Worm (Caenorhabditis elegans) whole organism, L3 larva: ENCODE results near the gene F09B9.5.

Source experiments
- R02D3.7 ChIP-seq: fragments of 150-350 bp; optimal IDR thresholded peaks from 2 replicates; lab custom pipeline; 2014; ENCODE audit warnings: missing biosample characterization, missing genetic modification characterization
- ZK546.5 ChIP-seq: sonication (generic microtip); optimal IDR thresholded peaks from 2 replicates; lab custom pipeline; 2017; ENCODE audit warnings: missing biosample characterization, missing genetic modification characterization
- ama-1 ChIP-seq: fragments of 150-350 bp; optimal IDR thresholded peaks from 2 replicates; lab custom pipeline; 2018
- ceh-16 ChIP-seq: sonication (generic microtip); optimal IDR thresholded peaks from 2 replicates; lab custom pipeline; 2017; ENCODE audit warnings: missing biosample characterization, missing genetic modification characterization
- ceh-28 ChIP-seq: fragments of 150-350 bp; optimal IDR thresholded peaks from 2 replicates; lab custom pipeline; 2014; ENCODE audit warnings: missing biosample characterization, missing genetic modification reagents, missing genetic modification characterization
- daf-12 ChIP-seq: fragments of 150-350 bp; optimal IDR thresholded peaks from 2 replicates; lab custom pipeline; 2014; ENCODE audit warnings: missing biosample characterization, missing genetic modification reagents, missing genetic modification characterization
- egl-27 ChIP-seq: sonication (generic microtip); optimal IDR thresholded peaks from 4 replicates; lab custom pipeline; 2017; ENCODE audit warnings: missing biosample characterization, missing genetic modification reagents, missing genetic modification characterization
- egl-5 ChIP-seq: fragments of 150-350 bp; optimal IDR thresholded peaks from 2 replicates; lab custom pipeline; 2017; ENCODE audit warnings: missing biosample characterization, missing genetic modification reagents, missing genetic modification characterization, inconsistent platforms
- elt-1 ChIP-seq: fragments of 150-350 bp; optimal IDR thresholded peaks from 2 replicates; lab custom pipeline; 2014; ENCODE audit warnings: missing biosample characterization, missing genetic modification characterization
- elt-2 ChIP-seq: sonication (generic microtip); optimal IDR thresholded peaks from 2 replicates; lab custom pipeline; 2016; ENCODE audit warnings: missing genetic modification reagents, mild to moderate bottlenecking, missing genetic modification characterization, missing compliant biosample characterization
- elt-3 ChIP-seq, 3 experiments: fragments of 150-350 bp in 1 of 3; sonication (generic microtip) in 2 of 3; optimal IDR thresholded peaks; 2 replicates in 2 of 3; 4 replicates in 1 of 3; lab custom pipeline; 2014 to 2017; ENCODE audit warnings: missing biosample characterization in 3 of 3, missing genetic modification characterization in 3 of 3
- fkh-10 ChIP-seq: sonication (generic microtip); optimal IDR thresholded peaks from 2 replicates; lab custom pipeline; 2017; ENCODE audit warnings: missing biosample characterization, missing genetic modification reagents, missing genetic modification characterization
- fos-1 ChIP-seq: fragments of 150-350 bp; optimal IDR thresholded peaks from 2 replicates; lab custom pipeline; 2014; ENCODE audit warnings: missing biosample characterization, missing genetic modification characterization
- hmg-11 ChIP-seq: sonication (generic microtip); optimal IDR thresholded peaks from 2 replicates; lab custom pipeline; 2016; ENCODE audit warnings: missing genetic modification characterization, missing compliant biosample characterization
- jun-1 ChIP-seq: fragments of 150-350 bp; optimal IDR thresholded peaks from 2 replicates; lab custom pipeline; 2014; ENCODE audit warnings: missing biosample characterization, missing genetic modification reagents, missing genetic modification characterization
- lin-15B ChIP-seq: fragments of 150-350 bp; optimal IDR thresholded peaks from 2 replicates; lab custom pipeline; 2014; ENCODE audit warnings: missing biosample characterization, missing genetic modification characterization
- lin-39 ChIP-seq: fragments of 150-350 bp; optimal IDR thresholded peaks from 2 replicates; lab custom pipeline; 2018; ENCODE audit warnings: missing biosample characterization, missing genetic modification reagents, missing genetic modification characterization
- mdl-1 ChIP-seq: fragments of 150-350 bp; optimal IDR thresholded peaks from 2 replicates; lab custom pipeline; 2014; ENCODE audit warnings: missing biosample characterization, missing genetic modification characterization
- mml-1 ChIP-seq: fragments of 150-350 bp; sonication (generic microtip); optimal IDR thresholded peaks from 3 replicates; lab custom pipeline; 2014; ENCODE audit warnings: missing biosample characterization, missing genetic modification characterization
- nhr-12 ChIP-seq: fragments of 150-350 bp; optimal IDR thresholded peaks from 2 replicates; lab custom pipeline; 2014; ENCODE audit warnings: missing biosample characterization, missing genetic modification characterization
- nhr-23 ChIP-seq: fragments of 150-350 bp; optimal IDR thresholded peaks from 2 replicates; lab custom pipeline; 2014; ENCODE audit warnings: missing biosample characterization, missing genetic modification reagents, missing genetic modification characterization
- nhr-237 ChIP-seq: fragments of 150-350 bp; optimal IDR thresholded peaks from 2 replicates; lab custom pipeline; 2014; ENCODE audit warnings: missing biosample characterization, missing genetic modification characterization
- nhr-25 ChIP-seq: sonication (generic microtip); optimal IDR thresholded peaks from 2 replicates; lab custom pipeline; 2017; ENCODE audit warnings: missing biosample characterization, missing genetic modification characterization
- nhr-43 ChIP-seq: sonication (generic microtip); optimal IDR thresholded peaks from 2 replicates; lab custom pipeline; 2016; ENCODE audit warnings: mild to moderate bottlenecking, missing genetic modification characterization, missing compliant biosample characterization; ENCODE audit not compliant: poor library complexity, severe bottlenecking
- nhr-67 ChIP-seq: fragments of 150-350 bp; optimal IDR thresholded peaks from 2 replicates; lab custom pipeline; 2014; ENCODE audit warnings: missing biosample characterization, missing genetic modification characterization
- nhr-76 ChIP-seq: fragments of 150-350 bp; sonication (generic microtip); optimal IDR thresholded peaks from 5 replicates; lab custom pipeline; 2014; ENCODE audit warnings: missing biosample characterization, missing genetic modification characterization
- pha-4 ChIP-seq: fragments of 150-350 bp; optimal IDR thresholded peaks from 2 replicates; lab custom pipeline; 2014; ENCODE audit warnings: missing biosample characterization, missing genetic modification reagents, missing genetic modification characterization
- sea-2 ChIP-seq: fragments of 150-350 bp; sonication (generic microtip); optimal IDR thresholded peaks from 4 replicates; lab custom pipeline; 2014; ENCODE audit warnings: missing biosample characterization, missing genetic modification reagents, missing genetic modification characterization
- skn-1 ChIP-seq: fragments of 150-350 bp; optimal IDR thresholded peaks from 2 replicates; lab custom pipeline; 2014; ENCODE audit warnings: missing biosample characterization, missing genetic modification characterization
- snpc-4 ChIP-seq: fragments of 150-350 bp; optimal IDR thresholded peaks from 2 replicates; lab custom pipeline; 2014; ENCODE audit warnings: missing biosample characterization, missing genetic modification characterization
- unc-39 ChIP-seq: sonication (generic microtip); optimal IDR thresholded peaks from 4 replicates; lab custom pipeline; 2017; ENCODE audit warnings: missing biosample characterization, missing genetic modification characterization
- zag-1 ChIP-seq: fragments of 150-350 bp; optimal IDR thresholded peaks from 2 replicates; lab custom pipeline; 2014; ENCODE audit warnings: missing biosample characterization, missing genetic modification characterization
- ztf-4 ChIP-seq: fragments of 150-350 bp; optimal IDR thresholded peaks from 2 replicates; lab custom pipeline; 2014; ENCODE audit warnings: missing biosample characterization, missing genetic modification characterization

F09B9.5 gene

DNA sequence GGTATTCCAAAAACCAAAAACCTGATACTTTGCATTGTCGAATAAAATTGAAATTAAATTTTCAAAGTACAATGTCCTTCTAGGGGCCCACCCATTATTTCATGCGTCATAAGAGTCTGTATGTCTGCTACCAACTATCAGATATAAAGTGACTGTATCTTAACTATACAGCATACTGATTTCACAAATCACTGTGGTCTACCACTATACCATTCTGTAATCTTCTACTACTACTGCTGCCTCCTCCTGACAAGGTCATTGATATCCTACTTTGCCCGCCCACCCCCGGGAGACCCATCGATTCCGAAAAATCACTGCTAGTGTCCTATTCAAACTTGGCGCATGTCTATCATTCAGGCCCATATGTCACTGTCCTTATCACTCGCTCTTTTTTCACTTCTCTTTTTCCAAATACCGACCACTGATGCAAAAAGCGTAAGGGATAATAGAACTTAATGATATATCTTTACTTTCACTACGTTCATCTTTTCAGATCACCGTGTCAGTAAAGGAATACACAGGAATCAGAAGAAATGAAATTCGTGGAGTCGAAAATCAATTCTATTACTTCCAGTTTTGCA lies 17.5 kb downstream of the F09B9.5 start, which contains the start of gene C07A4.2:
TSS of gene C07A4.2 (plus strand) at position 195 of the 581 bp plus-strand sequence.
- peak in 1 of 3 experiments; percentile 31 for TF ChIP-seq elt-3 (tag; optimal IDR thresholded peaks at IDR 0.05; lab: Kevin White, UChicago)
- TF ChIP-seq skn-1 (tag; lab: Kevin White, UChicago) = no peak

DNA sequence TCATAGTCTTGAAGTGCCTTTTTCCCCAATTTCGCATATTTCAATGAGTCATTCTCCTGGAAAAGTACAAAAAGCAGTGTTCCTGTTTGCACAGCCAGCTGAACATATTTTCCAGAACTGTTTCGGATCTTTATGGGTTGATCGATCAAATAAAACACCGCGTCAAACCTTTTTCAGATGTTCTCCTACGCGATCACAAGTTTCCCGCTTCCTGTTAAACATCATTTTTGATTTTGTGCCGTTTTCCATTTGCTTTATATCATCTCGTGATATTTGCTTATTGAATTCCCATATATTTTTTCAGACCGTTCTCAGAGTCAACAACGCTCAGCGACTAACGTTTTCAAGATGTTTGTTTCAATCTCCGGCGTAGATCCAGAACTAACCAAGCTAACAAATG lies 20.1 kb downstream of the F09B9.5 start, which contains the start of gene C07A4.3:
TSS of gene C07A4.3 (plus strand) at position 301 of the 400 bp plus-strand sequence.
- no peak for TF ChIP-seq unc-39 (tag; lab: Kevin White, UChicago)
- no peak for TF ChIP-seq lin-15B (tag; lab: Kevin White, UChicago)
- no peak for TF ChIP-seq zag-1 (tag; lab: Kevin White, UChicago)
- TF ChIP-seq egl-5 (tag; lab: Kevin White, UChicago) = no peak
- TF ChIP-seq hmg-11 = no peak
- TF ChIP-seq egl-27 (tag; lab: Kevin White, UChicago) = no peak
- TF ChIP-seq fkh-10 (GFP tag; lab: Kevin White, UChicago) = no peak
- TF ChIP-seq pha-4 = no peak
- no peak for TF ChIP-seq nhr-43 (tag; lab: Kevin White, UChicago)
- TF ChIP-seq fos-1 (tag; lab: Kevin White, UChicago) = no peak
- TF ChIP-seq ZK546.5 (tag; lab: Kevin White, UChicago) = no peak
- no peak for TF ChIP-seq snpc-4
- no peak for TF ChIP-seq ztf-4 (tag; lab: Kevin White, UChicago)
- TF ChIP-seq R02D3.7 (tag; lab: Kevin White, UChicago) = no peak
- TF ChIP-seq elt-1 (tag; lab: Kevin White, UChicago) = no peak
- no peak for TF ChIP-seq daf-12 (tag; lab: Kevin White, UChicago)
- no peak for TF ChIP-seq ceh-16 (tag; lab: Kevin White, UChicago)
- no peak for TF ChIP-seq sea-2 (GFP tag; lab: Kevin White, UChicago)
- TF ChIP-seq mdl-1 (tag; lab: Kevin White, UChicago) = no peak

DNA sequence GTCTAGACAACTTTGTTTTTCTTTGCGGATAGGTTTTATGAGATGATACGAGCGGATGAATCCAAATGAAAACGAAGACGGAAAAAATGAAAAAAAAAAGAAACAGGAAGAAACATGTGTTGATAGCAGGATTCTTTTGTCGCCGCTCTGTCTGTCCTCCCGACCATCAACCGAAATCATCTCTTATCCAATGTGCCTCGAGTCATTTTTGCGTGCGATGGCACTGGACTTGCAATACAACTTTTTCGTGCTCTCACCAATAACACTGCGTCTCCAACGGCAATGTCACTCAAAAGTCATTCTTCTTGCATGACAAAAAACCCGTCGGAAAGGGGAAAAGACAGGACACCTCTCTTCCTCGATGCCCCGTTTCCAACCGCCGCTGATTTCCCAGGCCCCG lies 21.7 kb downstream of the F09B9.5 start, which contains the start of gene ncs-4:
TSS of gene ncs-4 (plus strand) at position 227 of the 400 bp plus-strand sequence.
- TF ChIP-seq egl-5 (tag; lab: Kevin White, UChicago) = peak; percentile 11
- TF ChIP-seq lin-15B (tag; lab: Kevin White, UChicago) = no peak

DNA sequence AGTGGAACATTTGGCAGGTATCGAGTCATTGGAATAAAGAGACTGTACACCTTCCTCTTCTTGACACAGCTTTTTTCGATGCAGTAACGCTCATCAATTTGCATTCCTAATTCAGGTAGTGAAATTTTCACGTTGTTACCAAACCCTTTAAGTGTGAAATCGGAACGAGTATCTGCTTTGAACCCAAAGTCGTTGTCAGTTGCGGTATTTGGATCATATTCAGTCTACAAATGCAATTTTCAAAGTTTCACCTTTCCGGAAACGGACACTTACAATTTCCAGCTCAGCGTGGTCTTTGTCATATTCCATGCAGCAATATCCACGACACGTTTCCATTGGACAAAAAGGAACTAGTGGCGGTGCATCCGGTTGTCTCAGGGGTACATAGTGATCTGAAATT lies 28.0 kb downstream of the F09B9.5 start:
- TF ChIP-seq lin-15B (tag; lab: Kevin White, UChicago) (no peak), egl-27 (tag; lab: Kevin White, UChicago) (no peak), pha-4 (no peak), daf-12 (tag; lab: Kevin White, UChicago) (no peak), nhr-43 (tag; lab: Kevin White, UChicago) (no peak), elt-2 (tag; lab: Kevin White, UChicago) (no peak), ceh-28 (no peak), mml-1 (tag; lab: Kevin White, UChicago) (no peak), ztf-4 (tag; lab: Kevin White, UChicago) (no peak), zag-1 (tag; lab: Kevin White, UChicago) (no peak), lin-39 (tag; lab: Kevin White, UChicago) (no peak), elt-1 (tag; lab: Kevin White, UChicago) (no peak), nhr-12 (tag; lab: Kevin White, UChicago) (no peak), sea-2 (GFP tag; lab: Kevin White, UChicago) (no peak), nhr-25 (no peak), nhr-67 (tag; lab: Kevin White, UChicago) (no peak), jun-1 (tag; lab: Kevin White, UChicago) (no peak)

DNA sequence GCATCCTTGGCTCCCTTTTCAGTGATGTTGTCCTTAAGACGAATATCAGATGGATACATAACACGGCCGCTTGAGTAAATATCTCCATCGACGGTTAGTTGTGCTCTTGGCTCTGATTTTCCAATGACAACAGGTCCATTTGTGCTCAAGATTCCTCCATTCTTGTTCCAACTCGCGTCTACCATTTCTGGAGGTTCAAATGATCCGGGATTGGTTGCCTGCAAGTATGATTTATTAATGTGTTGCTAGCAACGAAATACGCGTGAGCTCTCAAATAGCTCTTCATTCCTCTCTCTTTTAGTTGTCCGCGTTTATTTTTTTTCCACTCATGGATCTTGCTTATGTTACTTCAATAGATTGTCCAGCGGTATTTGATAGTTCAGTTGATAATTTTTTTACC lies 29.1 kb downstream of the F09B9.5 start, which contains the start of gene arrd-28:
TSS of gene arrd-28 (plus strand) at position 301 of the 400 bp plus-strand sequence.
- TF ChIP-seq ama-1 (lab: Kevin White, UChicago) (no peak), nhr-76 (no peak), pha-4 (no peak), nhr-237 (no peak), lin-15B (tag; lab: Kevin White, UChicago) (no peak), lin-39 (tag; lab: Kevin White, UChicago) (no peak), nhr-23 (tag; lab: Kevin White, UChicago) (no peak)
